Worm (Caenorhabditis elegans) whole organism, early embryonic: ENCODE results near the gene seb-3.

Experiments used
- F13C5.2 ChIP-seq: sonication (generic microtip); optimal IDR thresholded peaks from 2 replicates; lab custom pipeline; 2017; ENCODE audit warnings: mild to moderate bottlenecking, missing genetic modification characterization, inconsistent platforms, missing compliant biosample characterization
- aly-1 ChIP-seq: sonication (generic microtip); optimal IDR thresholded peaks from 2 replicates; lab custom pipeline; 2016; ENCODE audit warnings: missing genetic modification characterization, missing compliant biosample characterization
- ama-1 ChIP-seq: fragments of 150-350 bp; optimal IDR thresholded peaks from 2 replicates; lab custom pipeline; 2014
- ceh-13 ChIP-seq: fragments of 200-800 bp; sonication (Bioruptor generic); optimal IDR thresholded peaks from 2 replicates; lab custom pipeline; 2018; ENCODE audit warnings: mild to moderate bottlenecking, missing genetic modification characterization, missing compliant biosample characterization
- ceh-36 ChIP-seq: sonication (generic microtip); optimal IDR thresholded peaks from 2 replicates; lab custom pipeline; 2016; ENCODE audit warnings: missing genetic modification characterization, inconsistent platforms, missing compliant biosample characterization
- flt-1 ChIP-seq: fragments of 200-800 bp; sonication (Bioruptor generic); IDR thresholded peaks from 2 replicates; pipeline ENCODE4 v1.3.6; 2022; ENCODE audit warnings: missing genetic modification characterization, missing compliant biosample characterization
- hmbx-1 ChIP-seq: sonication (generic microtip); optimal IDR thresholded peaks from 2 replicates; lab custom pipeline; 2016; ENCODE audit warnings: mild to moderate bottlenecking, missing genetic modification characterization, missing compliant biosample characterization
- hmg-4 ChIP-seq: fragments of 200-800 bp; sonication (Bioruptor generic); optimal IDR thresholded peaks from 2 replicates; lab custom pipeline; 2018; ENCODE audit warnings: mild to moderate bottlenecking, missing genetic modification characterization, missing compliant biosample characterization
- hnd-1 ChIP-seq: sonication (generic microtip); optimal IDR thresholded peaks from 2 replicates; lab custom pipeline; 2016; ENCODE audit warnings: missing genetic modification characterization, missing compliant biosample characterization
- pes-1 ChIP-seq: fragments of 200-800 bp; sonication (Bioruptor generic); IDR thresholded peaks from 2 replicates; pipeline ENCODE4 v1.3.6; 2022; ENCODE audit warnings: missing genetic modification reagents, missing genetic modification characterization, missing compliant biosample characterization
- scrt-1 ChIP-seq: fragments of 200-800 bp; sonication (Bioruptor generic); IDR thresholded peaks from 2 replicates; pipeline ENCODE4 v1.3.6; 2022; ENCODE audit warnings: missing genetic modification characterization, missing compliant biosample characterization
- sea-1 ChIP-seq: fragments of 200-800 bp; sonication (Bioruptor generic); conservative IDR thresholded peaks from 2 replicates; pipeline ENCODE4 v1.3.6; 2022; ENCODE audit warnings: missing genetic modification characterization, missing compliant biosample characterization
- tbx-37 ChIP-seq: fragments of 200-800 bp; sonication (Bioruptor generic); conservative IDR thresholded peaks from 2 replicates; pipeline ENCODE4 v1.3.6; 2022; ENCODE audit warnings: missing genetic modification reagents, missing genetic modification characterization, missing compliant biosample characterization
- tra-4 ChIP-seq: sonication (generic microtip); optimal IDR thresholded peaks from 2 replicates; lab custom pipeline; 2017; ENCODE audit warnings: missing genetic modification characterization, missing compliant biosample characterization

- TF ChIP-seq flt-1 (GFP tag; lab: Robert Waterston, UW): no peak
- no peak for TF ChIP-seq tbx-37 (GFP tag; lab: Robert Waterston, UW)
- TF ChIP-seq hmbx-1 (tag; lab: Kevin White, UChicago): no peak
- no peak for TF ChIP-seq ama-1 (lab: Kevin White, UChicago)
- TF ChIP-seq hmg-4 (GFP tag; lab: Kevin White, UChicago): no peak
- no peak for TF ChIP-seq hnd-1
- TF ChIP-seq tra-4 (tag; lab: Kevin White, UChicago): no peak
- no peak for TF ChIP-seq sea-1 (GFP tag; lab: Robert Waterston, UW)
- TF ChIP-seq pes-1 (GFP tag; lab: Robert Waterston, UW): no peak
- TF ChIP-seq scrt-1: no peak
- TF ChIP-seq ceh-13 (GFP tag; lab: Kevin White, UChicago): no peak
- no peak for TF ChIP-seq F13C5.2 (tag; lab: Kevin White, UChicago)
- no peak for TF ChIP-seq aly-1 (tag; lab: Kevin White, UChicago)
- no peak for TF ChIP-seq ceh-36 (tag; lab: Kevin White, UChicago)
These were observed at the start of gene seb-3 for ce11 chrX:15026008-15026407.
